Worm (Caenorhabditis elegans): Measurements from ENCODE around the gene fem-3.

ce11 chrIV:9114078-9114477 lies 9.3 kb downstream of the fem-3 start:
- no peak for TF ChIP-seq nhr-28 (tag; optimal IDR thresholded peaks at IDR 0.05)
- TF ChIP-seq elt-1 (tag; optimal IDR thresholded peaks at IDR 0.05; ENCODE audit: borderline replicate concordance, insufficient read depth) = no peak
- no peak for TF ChIP-seq snpc-4 (tag; optimal IDR thresholded peaks at IDR 0.05)
- no peak for TF ChIP-seq pha-4 (tag; optimal IDR thresholded peaks at IDR 0.05)
- TF ChIP-seq nhr-76 (tag; optimal IDR thresholded peaks at IDR 0.05) = no peak
- TF ChIP-seq ztf-11 (tag; optimal IDR thresholded peaks at IDR 0.05) = no peak

Data from whole organism, mixed stage, embryonic.